Worm (Caenorhabditis elegans) whole organism, L1 larva: ENCODE measurements around the gene T04C12.33.

ENCODE experiments used
- C04F5.9 ChIP-seq: sonication (generic microtip); optimal IDR thresholded peaks from 2 replicates; lab custom pipeline; 2016; ENCODE audit warnings: missing genetic modification characterization, missing compliant biosample characterization
- C34B4.2 ChIP-seq: sonication (generic microtip); optimal IDR thresholded peaks from 2 replicates; lab custom pipeline; 2017; ENCODE audit warnings: mild to moderate bottlenecking, missing genetic modification characterization, missing compliant biosample characterization
- Y116A8C.19 ChIP-seq: sonication (generic microtip); optimal IDR thresholded peaks from 2 replicates; lab custom pipeline; 2016; ENCODE audit warnings: missing compliant biosample characterization, missing genetic modification characterization, borderline replicate concordance
- aha-1 ChIP-seq: fragments of 150-350 bp; optimal IDR thresholded peaks from 2 replicates; lab custom pipeline; 2014; ENCODE audit warnings: missing biosample characterization, missing genetic modification characterization
- alr-1 ChIP-seq: fragments of 200-800 bp; sonication (Bioruptor generic); optimal IDR thresholded peaks from 2 replicates; lab custom pipeline; 2018; ENCODE audit warnings: borderline replicate concordance, mild to moderate bottlenecking, missing genetic modification characterization, missing compliant biosample characterization
- aly-2 ChIP-seq: fragments of 150-350 bp; optimal IDR thresholded peaks from 2 replicates; lab custom pipeline; 2014; ENCODE audit warnings: missing biosample characterization, missing genetic modification characterization
- ama-1 ChIP-seq: fragments of 150-350 bp; optimal IDR thresholded peaks from 2 replicates; lab custom pipeline; 2014
- blmp-1 ChIP-seq: fragments of 150-350 bp; optimal IDR thresholded peaks from 2 replicates; lab custom pipeline; 2014; ENCODE audit warnings: missing biosample characterization, missing genetic modification characterization
- ceh-63 ChIP-seq: fragments of 200-800 bp; sonication (Bioruptor generic); optimal IDR thresholded peaks from 2 replicates; lab custom pipeline; 2018; ENCODE audit warnings: mild to moderate bottlenecking, missing genetic modification characterization, missing compliant biosample characterization
- ceh-82 ChIP-seq, 3 experiments: fragments of 150-350 bp in 1 of 3; sonication (generic microtip) in 2 of 3; optimal IDR thresholded peaks; 2 replicates each; lab custom pipeline; 2014 to 2017; ENCODE audit warnings: missing biosample characterization in 3 of 3, missing genetic modification characterization in 3 of 3
- ces-1 ChIP-seq: fragments of 150-350 bp; optimal IDR thresholded peaks from 2 replicates; lab custom pipeline; 2014; ENCODE audit warnings: missing biosample characterization, missing genetic modification reagents, missing genetic modification characterization
- dsc-1 ChIP-seq: sonication (generic microtip); optimal IDR thresholded peaks from 2 replicates; lab custom pipeline; 2016; ENCODE audit warnings: mild to moderate bottlenecking, missing genetic modification characterization, missing compliant biosample characterization
- efl-1 ChIP-seq, 4 experiments: fragments of 150-350 bp; optimal IDR thresholded peaks in 3 of 4; peaks in 1 of 4; 1 replicate in 1 of 4; 2 replicates in 3 of 4; lab custom pipeline; 2014; ENCODE audit warnings: missing biosample characterization in 2 of 4, missing genetic modification characterization in 2 of 4, missing genetic modification reagents in 2 of 4
- egl-27 ChIP-seq, 2 experiments: fragments of 150-350 bp in 1 of 2; sonication (generic microtip); optimal IDR thresholded peaks; 3 replicates each; lab custom pipeline; 2017 to 2018; ENCODE audit warnings: missing biosample characterization in 2 of 2, missing genetic modification characterization in 2 of 2, missing genetic modification reagents in 2 of 2
- elt-3 ChIP-seq, 6 experiments: fragments of 150-350 bp in 1 of 6; sonication (generic microtip); optimal IDR thresholded peaks; 2 replicates each; lab custom pipeline; 2017 to 2018; ENCODE audit warnings: missing biosample characterization in 6 of 6, missing genetic modification characterization in 6 of 6, inconsistent platforms in 1 of 6
- ets-5 ChIP-seq: fragments of 200-800 bp; sonication (Bioruptor generic); IDR thresholded peaks from 2 replicates; pipeline ENCODE4 v1.3.6; 2022; ENCODE audit warnings: missing genetic modification characterization, missing compliant biosample characterization
- fkh-8 ChIP-seq: sonication (generic microtip); optimal IDR thresholded peaks from 2 replicates; lab custom pipeline; 2016; ENCODE audit warnings: mild to moderate bottlenecking, missing genetic modification characterization, missing compliant biosample characterization
- fos-1 ChIP-seq: fragments of 150-350 bp; optimal IDR thresholded peaks from 2 replicates; lab custom pipeline; 2014; ENCODE audit warnings: missing biosample characterization, missing genetic modification characterization
- grh-1 ChIP-seq: fragments of 200-800 bp; sonication (Bioruptor generic); IDR thresholded peaks from 2 replicates; pipeline ENCODE4 v1.3.6; 2022; ENCODE audit warnings: missing genetic modification reagents, missing genetic modification characterization, missing compliant biosample characterization
- hlh-17 ChIP-seq: fragments of 200-800 bp; sonication (Bioruptor generic); optimal IDR thresholded peaks from 2 replicates; lab custom pipeline; 2018; ENCODE audit warnings: missing genetic modification characterization, mild to moderate bottlenecking, missing compliant biosample characterization, moderate library complexity, borderline replicate concordance
- hpl-2 ChIP-seq: fragments of 150-350 bp; optimal IDR thresholded peaks from 2 replicates; lab custom pipeline; 2014; ENCODE audit warnings: missing biosample characterization, missing genetic modification reagents, missing genetic modification characterization
- irx-1 ChIP-seq: sonication (generic microtip); optimal IDR thresholded peaks from 2 replicates; lab custom pipeline; 2016; ENCODE audit warnings: missing genetic modification characterization, missing compliant biosample characterization
- lin-13 ChIP-seq: fragments of 150-350 bp; optimal IDR thresholded peaks from 2 replicates; lab custom pipeline; 2014; ENCODE audit warnings: missing biosample characterization, missing genetic modification reagents, missing genetic modification characterization
- lin-14 ChIP-seq: fragments of 200-800 bp; sonication (Bioruptor generic); optimal IDR thresholded peaks from 2 replicates; lab custom pipeline; 2018; ENCODE audit warnings: mild to moderate bottlenecking, missing genetic modification characterization, moderate library complexity, missing compliant biosample characterization
- lin-15B ChIP-seq: fragments of 150-350 bp; sonication (generic microtip); optimal IDR thresholded peaks from 3 replicates; lab custom pipeline; 2014; ENCODE audit warnings: missing biosample characterization, missing genetic modification characterization
- lin-35 ChIP-seq, 2 experiments: fragments of 150-350 bp; optimal IDR thresholded peaks; 2 replicates each; lab custom pipeline; 2014; ENCODE audit warnings: missing biosample characterization in 2 of 2, missing genetic modification characterization in 2 of 2, missing genetic modification reagents in 2 of 2
- lin-39 ChIP-seq: fragments of 150-350 bp; optimal IDR thresholded peaks from 2 replicates; lab custom pipeline; 2014; ENCODE audit warnings: missing biosample characterization, missing genetic modification reagents, missing genetic modification characterization
- mdl-1 ChIP-seq, 2 experiments: fragments of 150-350 bp; optimal IDR thresholded peaks; 2 replicates each; lab custom pipeline; 2014 to 2017; ENCODE audit warnings: missing biosample characterization in 2 of 2, missing genetic modification characterization in 2 of 2, inconsistent platforms in 1 of 2
- nhr-11 ChIP-seq: fragments of 150-350 bp; optimal IDR thresholded peaks from 2 replicates; lab custom pipeline; 2014; ENCODE audit warnings: missing biosample characterization, missing genetic modification characterization
- nhr-12 ChIP-seq: sonication (generic microtip); optimal IDR thresholded peaks from 2 replicates; lab custom pipeline; 2017; ENCODE audit warnings: missing biosample characterization, missing genetic modification characterization
- nhr-19 ChIP-seq: fragments of 200-800 bp; sonication (Bioruptor generic); conservative IDR thresholded peaks from 2 replicates; pipeline ENCODE4 v1.3.6; 2022; ENCODE audit warnings: missing genetic modification characterization, missing compliant biosample characterization
- nhr-20 ChIP-seq: sonication (generic microtip); optimal IDR thresholded peaks from 2 replicates; lab custom pipeline; 2016; ENCODE audit warnings: mild to moderate bottlenecking, missing genetic modification characterization, missing compliant biosample characterization
- nhr-237 ChIP-seq: fragments of 150-350 bp; optimal IDR thresholded peaks from 2 replicates; lab custom pipeline; 2014; ENCODE audit warnings: missing biosample characterization, missing genetic modification characterization
- nhr-28 ChIP-seq: fragments of 150-350 bp; optimal IDR thresholded peaks from 2 replicates; lab custom pipeline; 2014; ENCODE audit warnings: missing biosample characterization, missing genetic modification characterization
- nhr-71 ChIP-seq: sonication (generic microtip); optimal IDR thresholded peaks from 2 replicates; lab custom pipeline; 2016; ENCODE audit warnings: mild to moderate bottlenecking, missing genetic modification characterization, moderate library complexity, missing compliant biosample characterization
- nhr-77 ChIP-seq: fragments of 150-350 bp; optimal IDR thresholded peaks from 2 replicates; lab custom pipeline; 2014; ENCODE audit warnings: missing biosample characterization, missing genetic modification characterization
- nhr-84 ChIP-seq: sonication (generic microtip); optimal IDR thresholded peaks from 2 replicates; lab custom pipeline; 2017; ENCODE audit warnings: missing biosample characterization, missing genetic modification characterization
- nhr-85 ChIP-seq: sonication (generic microtip); peaks from one replicate; lab custom pipeline; 2016; ENCODE audit warnings: missing genetic modification characterization, inconsistent platforms, missing compliant biosample characterization
- pag-3 ChIP-seq: sonication (generic microtip); optimal IDR thresholded peaks from 2 replicates; lab custom pipeline; 2017; ENCODE audit warnings: missing genetic modification characterization, mild to moderate bottlenecking, missing compliant biosample characterization, antibody characterized with exemption, borderline replicate concordance; ENCODE audit not compliant: insufficient read depth
- pax-3 ChIP-seq: fragments of 200-800 bp; sonication (Bioruptor generic); optimal IDR thresholded peaks from 2 replicates; lab custom pipeline; 2018; ENCODE audit warnings: mild to moderate bottlenecking, missing genetic modification characterization, moderate library complexity, missing compliant biosample characterization
- pqm-1 ChIP-seq: sonication (generic microtip); optimal IDR thresholded peaks from 3 replicates; lab custom pipeline; 2017; ENCODE audit warnings: missing biosample characterization, missing genetic modification characterization
- rnt-1 ChIP-seq: sonication (generic microtip); optimal IDR thresholded peaks from 2 replicates; lab custom pipeline; 2016; ENCODE audit warnings: mild to moderate bottlenecking, missing genetic modification characterization, moderate library complexity, missing compliant biosample characterization
- snu-23 ChIP-seq: sonication (generic microtip); optimal IDR thresholded peaks from 2 replicates; lab custom pipeline; 2016; ENCODE audit warnings: missing genetic modification characterization, missing compliant biosample characterization
- sptf-1 ChIP-seq: fragments of 150-350 bp; optimal IDR thresholded peaks from 2 replicates; lab custom pipeline; 2014; ENCODE audit warnings: missing biosample characterization, missing genetic modification characterization
- swsn-7 ChIP-seq: sonication (generic microtip); optimal IDR thresholded peaks from 2 replicates; lab custom pipeline; 2016; ENCODE audit warnings: missing genetic modification characterization, missing compliant biosample characterization
- tbx-2 ChIP-seq: sonication (generic microtip); optimal IDR thresholded peaks from 2 replicates; lab custom pipeline; 2016; ENCODE audit warnings: missing genetic modification characterization, missing compliant biosample characterization
- tlp-1 ChIP-seq: fragments of 150-350 bp; optimal IDR thresholded peaks from 2 replicates; lab custom pipeline; 2014; ENCODE audit warnings: missing biosample characterization, missing genetic modification characterization
- unc-62 ChIP-seq: fragments of 150-350 bp; optimal IDR thresholded peaks from 2 replicates; lab custom pipeline; 2014; ENCODE audit warnings: missing biosample characterization, missing genetic modification reagents, missing genetic modification characterization
- unc-86 ChIP-seq: sonication (generic microtip); optimal IDR thresholded peaks from 2 replicates; lab custom pipeline; 2016; ENCODE audit warnings: missing genetic modification characterization, missing compliant biosample characterization
- xbp-1 ChIP-seq: sonication (generic microtip); optimal IDR thresholded peaks from 2 replicates; lab custom pipeline; 2016; ENCODE audit warnings: missing genetic modification characterization, missing compliant biosample characterization
- ztf-11 ChIP-seq, 2 experiments: sonication (generic microtip); optimal IDR thresholded peaks; 2 replicates each; lab custom pipeline; 2016 to 2017; ENCODE audit warnings: missing genetic modification characterization in 2 of 2, missing biosample characterization in 1 of 2, missing compliant biosample characterization in 1 of 2

Gene T04C12.33

ce11 chrV:11075209-11076027 is 23.4 kb downstream of the T04C12.33 start (continued):
- TF ChIP-seq ceh-63 (GFP tag; lab: Kevin White, UChicago) (no peak), aly-2 (tag; lab: Kevin White, UChicago) (no peak), swsn-7 (peak; percentile 26), pax-3 (tag; lab: Kevin White, UChicago) (no peak), ets-5 (GFP tag; lab: Robert Waterston, UW) (no peak), lin-35 (GFP tag; optimal IDR thresholded peaks at IDR 0.05; lab: Kevin White, UChicago) (peak in 1 of 2 experiments; percentile 19), alr-1 (tag; lab: Kevin White, UChicago) (no peak), mdl-1 (tag; optimal IDR thresholded peaks at IDR 0.05; lab: Kevin White, UChicago) (peak in 1 of 2 experiments; percentile 51), hpl-2 (no peak), pag-3 (tag; lab: Kevin White, UChicago) (no peak), xbp-1 (tag; lab: Kevin White, UChicago) (no peak), tbx-2 (tag; lab: Kevin White, UChicago) (no peak), tlp-1 (tag; lab: Kevin White, UChicago) (no peak), ces-1 (no peak), unc-62 (GFP tag; lab: Kevin White, UChicago) (no peak), pqm-1 (tag; lab: Kevin White, UChicago) (no peak), nhr-20 (tag; lab: Kevin White, UChicago) (no peak), sptf-1 (tag; lab: Kevin White, UChicago) (no peak), rnt-1 (peak; percentile 22), nhr-19 (GFP tag; lab: Robert Waterston, UW) (no peak; the same call in 1 of the 2 replicates), lin-13 (peak; percentile 1), nhr-84 (tag; lab: Kevin White, UChicago) (no peak), unc-86 (tag; lab: Kevin White, UChicago) (peak; percentile 14), Y116A8C.19 (no peak), lin-14 (peak; percentile 79), efl-1 (optimal IDR thresholded peaks at IDR 0.05; lab: Kevin White, UChicago) (no peak), efl-1 (GFP tag; optimal IDR thresholded peaks at IDR 0.05 in 1 of 2; lab: Kevin White, UChicago) (peak in 1 of 2 experiments; percentile 67), C34B4.2 (tag; lab: Kevin White, UChicago) (no peak), grh-1 (GFP tag; lab: Robert Waterston, UW) (peak; percentile 36; the same call in 1 of the 2 replicates), nhr-12 (tag; lab: Kevin White, UChicago) (no peak), irx-1 (tag; lab: Kevin White, UChicago) (no peak), fos-1 (no peak), nhr-237 (no peak), nhr-77 (tag; lab: Kevin White, UChicago) (no peak), nhr-71 (peak; percentile 3), lin-39 (tag; lab: Kevin White, UChicago) (no peak), fkh-8 (tag; lab: Kevin White, UChicago) (peak; percentile 2), egl-27 (tag; optimal IDR thresholded peaks at IDR 0.05; lab: Kevin White, UChicago) (no peak), nhr-11 (tag; lab: Kevin White, UChicago) (no peak), elt-3 (tag; optimal IDR thresholded peaks at IDR 0.05; lab: Kevin White, UChicago) (no peak), snu-23 (GFP tag; lab: Kevin White, UChicago) (peak; percentile 45), dsc-1 (tag; lab: Kevin White, UChicago) (no peak), ama-1 (lab: Kevin White, UChicago) (no peak), nhr-85 (tag; lab: Kevin White, UChicago) (no peak), hlh-17 (GFP tag; lab: Kevin White, UChicago) (no peak), C04F5.9 (no peak), aha-1 (tag; lab: Kevin White, UChicago) (no peak), lin-15B (tag; lab: Kevin White, UChicago) (no peak), ceh-82 (tag; optimal IDR thresholded peaks at IDR 0.05; lab: Kevin White, UChicago) (peak in 1 of 3 experiments; percentile 42), nhr-28 (no peak), ztf-11 (tag; optimal IDR thresholded peaks at IDR 0.05; lab: Kevin White, UChicago) (no peak), blmp-1 (tag; lab: Kevin White, UChicago) (peak; percentile 35)
